Worm (Caenorhabditis elegans) whole organism, L2 larva: Measurements from ENCODE around the gene ugt-59.

Experiments
- C34F6.9 ChIP-seq: fragments of 150-350 bp; optimal IDR thresholded peaks from 2 replicates; lab custom pipeline; 2014; ENCODE audit warnings: missing biosample characterization, missing genetic modification characterization
- F13H6.1 ChIP-seq: sonication (generic microtip); optimal IDR thresholded peaks from 2 replicates; lab custom pipeline; 2016; ENCODE audit warnings: missing genetic modification characterization, missing compliant biosample characterization
- R02D3.7 ChIP-seq: fragments of 150-350 bp; optimal IDR thresholded peaks from 2 replicates; lab custom pipeline; 2014; ENCODE audit warnings: missing biosample characterization, missing genetic modification characterization
- Y55F3AM.14 ChIP-seq: fragments of 200-800 bp; sonication (Bioruptor generic); optimal IDR thresholded peaks from 2 replicates; lab custom pipeline; 2018; ENCODE audit warnings: mild to moderate bottlenecking, missing genetic modification characterization, missing compliant biosample characterization
- ZK546.5 ChIP-seq: sonication (generic microtip); optimal IDR thresholded peaks from 2 replicates; lab custom pipeline; 2017; ENCODE audit warnings: missing biosample characterization, missing genetic modification characterization
- alr-1 ChIP-seq: fragments of 150-350 bp; optimal IDR thresholded peaks from 2 replicates; lab custom pipeline; 2014; ENCODE audit warnings: missing biosample characterization, missing genetic modification characterization
- aly-2 ChIP-seq: fragments of 150-350 bp; optimal IDR thresholded peaks from 2 replicates; lab custom pipeline; 2014; ENCODE audit warnings: missing biosample characterization, missing genetic modification characterization
- ama-1 ChIP-seq: fragments of 150-350 bp; optimal IDR thresholded peaks from 2 replicates; lab custom pipeline; 2018; ENCODE audit warnings: inconsistent platforms
- blmp-1 ChIP-seq: sonication (generic microtip); optimal IDR thresholded peaks from 2 replicates; lab custom pipeline; 2017; ENCODE audit warnings: missing genetic modification characterization, mild to moderate bottlenecking, missing compliant biosample characterization, antibody characterized with exemption, moderate library complexity; ENCODE audit not compliant: insufficient read depth
- ceh-16 ChIP-seq: fragments of 150-350 bp; optimal IDR thresholded peaks from 2 replicates; lab custom pipeline; 2014; ENCODE audit warnings: missing biosample characterization, missing genetic modification characterization
- ceh-82 ChIP-seq: fragments of 150-350 bp; optimal IDR thresholded peaks from 2 replicates; lab custom pipeline; 2014; ENCODE audit warnings: missing biosample characterization, missing genetic modification characterization
- crh-2 ChIP-seq: sonication (generic microtip); optimal IDR thresholded peaks from 2 replicates; lab custom pipeline; 2017; ENCODE audit warnings: missing biosample characterization, missing genetic modification characterization
- dmd-4 ChIP-seq: sonication (generic microtip); optimal IDR thresholded peaks from 2 replicates; lab custom pipeline; 2017; ENCODE audit warnings: missing biosample characterization, missing genetic modification characterization
- egl-27 ChIP-seq: sonication (generic microtip); optimal IDR thresholded peaks from 3 replicates; lab custom pipeline; 2017; ENCODE audit warnings: missing biosample characterization, missing genetic modification reagents, missing genetic modification characterization
- elt-1 ChIP-seq: fragments of 150-350 bp; optimal IDR thresholded peaks from 2 replicates; lab custom pipeline; 2014; ENCODE audit warnings: missing biosample characterization, missing genetic modification characterization
- elt-3 ChIP-seq: sonication (generic microtip); optimal IDR thresholded peaks from 2 replicates; lab custom pipeline; 2017; ENCODE audit warnings: missing biosample characterization, missing genetic modification characterization
- fos-1 ChIP-seq: fragments of 150-350 bp; optimal IDR thresholded peaks from 2 replicates; lab custom pipeline; 2014; ENCODE audit warnings: missing biosample characterization, missing genetic modification characterization
- gmeb-1 ChIP-seq: fragments of 150-350 bp; optimal IDR thresholded peaks from 2 replicates; lab custom pipeline; 2014; ENCODE audit warnings: missing biosample characterization, missing genetic modification characterization
- lin-11 ChIP-seq: fragments of 150-350 bp; sonication (generic microtip); optimal IDR thresholded peaks from 2 replicates; lab custom pipeline; 2014; ENCODE audit warnings: missing biosample characterization, missing genetic modification characterization, inconsistent platforms, mixed read lengths
- lin-13 ChIP-seq: fragments of 150-350 bp; optimal IDR thresholded peaks from 2 replicates; lab custom pipeline; 2014; ENCODE audit warnings: missing biosample characterization, missing genetic modification reagents, missing genetic modification characterization
- lin-39 ChIP-seq: fragments of 150-350 bp; optimal IDR thresholded peaks from 2 replicates; lab custom pipeline; 2014; ENCODE audit warnings: missing biosample characterization, missing genetic modification reagents, missing genetic modification characterization
- lsy-2 ChIP-seq, 2 experiments: fragments of 150-350 bp in 1 of 2; sonication (generic microtip) in 1 of 2; optimal IDR thresholded peaks; 2 replicates each; lab custom pipeline; 2014 to 2017; ENCODE audit warnings: missing biosample characterization in 2 of 2, missing genetic modification characterization in 2 of 2
- mab-5 ChIP-seq: fragments of 150-350 bp; optimal IDR thresholded peaks from 2 replicates; lab custom pipeline; 2014; ENCODE audit warnings: missing biosample characterization, missing genetic modification characterization
- mbf-1 ChIP-seq: sonication (generic microtip); optimal IDR thresholded peaks from 2 replicates; lab custom pipeline; 2017; ENCODE audit warnings: missing biosample characterization, missing genetic modification characterization
- mdl-1 ChIP-seq, 2 experiments: fragments of 150-350 bp in 1 of 2; sonication (generic microtip) in 1 of 2; optimal IDR thresholded peaks; 2 replicates each; lab custom pipeline; 2017; ENCODE audit warnings: missing biosample characterization in 2 of 2, missing genetic modification characterization in 2 of 2
- nhr-10 ChIP-seq: sonication (generic microtip); optimal IDR thresholded peaks from 2 replicates; lab custom pipeline; 2017; ENCODE audit warnings: missing biosample characterization, missing genetic modification characterization
- nhr-11 ChIP-seq: fragments of 150-350 bp; optimal IDR thresholded peaks from 2 replicates; lab custom pipeline; 2014; ENCODE audit warnings: missing biosample characterization, missing genetic modification characterization
- nhr-12 ChIP-seq: fragments of 150-350 bp; optimal IDR thresholded peaks from 2 replicates; lab custom pipeline; 2014; ENCODE audit warnings: missing biosample characterization, missing genetic modification characterization
- nhr-129 ChIP-seq: fragments of 150-350 bp; optimal IDR thresholded peaks from 2 replicates; lab custom pipeline; 2014; ENCODE audit warnings: missing biosample characterization, missing genetic modification characterization
- nhr-21 ChIP-seq: fragments of 150-350 bp; optimal IDR thresholded peaks from 2 replicates; lab custom pipeline; 2014; ENCODE audit warnings: missing biosample characterization, missing genetic modification characterization
- nhr-23 ChIP-seq: fragments of 150-350 bp; optimal IDR thresholded peaks from 2 replicates; lab custom pipeline; 2014; ENCODE audit warnings: missing biosample characterization, missing genetic modification reagents, missing genetic modification characterization
- nhr-237 ChIP-seq: fragments of 150-350 bp; optimal IDR thresholded peaks from 2 replicates; lab custom pipeline; 2014; ENCODE audit warnings: missing biosample characterization, missing genetic modification characterization
- nhr-25 ChIP-seq: fragments of 150-350 bp; sonication (generic microtip); optimal IDR thresholded peaks from 3 replicates; lab custom pipeline; 2014; ENCODE audit warnings: missing biosample characterization, missing genetic modification characterization
- nhr-6 ChIP-seq: fragments of 150-350 bp; optimal IDR thresholded peaks from 2 replicates; lab custom pipeline; 2014; ENCODE audit warnings: missing biosample characterization, missing genetic modification characterization
- nhr-77 ChIP-seq: fragments of 150-350 bp; optimal IDR thresholded peaks from 2 replicates; lab custom pipeline; 2014; ENCODE audit warnings: missing biosample characterization, missing genetic modification characterization
- peb-1 ChIP-seq: fragments of 150-350 bp; optimal IDR thresholded peaks from 2 replicates; lab custom pipeline; 2014; ENCODE audit warnings: missing biosample characterization, missing genetic modification characterization
- sem-4 ChIP-seq: fragments of 150-350 bp; optimal IDR thresholded peaks from 2 replicates; lab custom pipeline; 2014; ENCODE audit warnings: missing biosample characterization, missing genetic modification reagents, missing genetic modification characterization
- skn-1 ChIP-seq: sonication (generic microtip); optimal IDR thresholded peaks from 2 replicates; lab custom pipeline; 2017; ENCODE audit warnings: missing biosample characterization, missing genetic modification characterization
- sma-3 ChIP-seq: sonication (generic microtip); optimal IDR thresholded peaks from 2 replicates; lab custom pipeline; 2016; ENCODE audit warnings: missing genetic modification reagents, missing genetic modification characterization, missing compliant biosample characterization
- sma-9 ChIP-seq, 2 experiments: fragments of 150-350 bp in 1 of 2; sonication (generic microtip) in 1 of 2; optimal IDR thresholded peaks; 2 replicates each; lab custom pipeline; 2014 to 2016; ENCODE audit warnings: missing genetic modification characterization in 2 of 2, mild to moderate bottlenecking in 1 of 2, missing biosample characterization in 1 of 2, missing compliant biosample characterization in 1 of 2, missing genetic modification reagents in 1 of 2, moderate library complexity in 1 of 2
- snpc-4 ChIP-seq: fragments of 150-350 bp; optimal IDR thresholded peaks from 2 replicates; lab custom pipeline; 2014; ENCODE audit warnings: missing biosample characterization, missing genetic modification characterization
- unc-39 ChIP-seq: fragments of 150-350 bp; optimal IDR thresholded peaks from 2 replicates; lab custom pipeline; 2014; ENCODE audit warnings: missing biosample characterization, missing genetic modification characterization
- unc-55 ChIP-seq: fragments of 150-350 bp; sonication (generic microtip); optimal IDR thresholded peaks from 3 replicates; lab custom pipeline; 2014; ENCODE audit warnings: missing biosample characterization, missing genetic modification reagents, missing genetic modification characterization
- unc-62 ChIP-seq: fragments of 150-350 bp; optimal IDR thresholded peaks from 2 replicates; lab custom pipeline; 2014; ENCODE audit warnings: missing biosample characterization, missing genetic modification reagents, missing genetic modification characterization
- zag-1 ChIP-seq: fragments of 150-350 bp; optimal IDR thresholded peaks from 2 replicates; lab custom pipeline; 2014; ENCODE audit warnings: missing biosample characterization, missing genetic modification characterization
- ztf-1 ChIP-seq: fragments of 200-800 bp; sonication (Bioruptor generic); conservative IDR thresholded peaks from 2 replicates; pipeline ENCODE4 v1.3.6; 2022; ENCODE audit warnings: missing genetic modification characterization, missing compliant biosample characterization
- ztf-11 ChIP-seq: sonication (generic microtip); optimal IDR thresholded peaks from 2 replicates; lab custom pipeline; 2017; ENCODE audit warnings: missing biosample characterization, missing genetic modification characterization
- ztf-4 ChIP-seq: fragments of 150-350 bp; optimal IDR thresholded peaks from 2 replicates; lab custom pipeline; 2014; ENCODE audit warnings: missing biosample characterization, missing genetic modification characterization

Gene ugt-59

ce11 chrIV:10344621-10345020, 15.8 kb upstream of the ugt-59 start:
- TF ChIP-seq R02D3.7 (no peak), nhr-10 (tag; lab: Kevin White, UChicago) (no peak), nhr-11 (tag; lab: Kevin White, UChicago) (no peak), C34F6.9 (tag; lab: Kevin White, UChicago) (peak; percentile 69), ztf-4 (peak; percentile 20), egl-27 (tag; lab: Kevin White, UChicago) (no peak), nhr-25 (tag; lab: Kevin White, UChicago) (no peak), lsy-2 (tag; optimal IDR thresholded peaks at IDR 0.05; lab: Kevin White, UChicago) (peak in 1 of 2 experiments; percentile 38), crh-2 (tag; lab: Kevin White, UChicago) (peak; percentile 74), gmeb-1 (tag; lab: Kevin White, UChicago) (no peak), F13H6.1 (tag; lab: Kevin White, UChicago) (peak; percentile 70), zag-1 (tag; lab: Kevin White, UChicago) (peak; percentile 9), nhr-129 (tag; lab: Kevin White, UChicago) (peak; percentile 68), nhr-23 (no peak), lin-13 (GFP tag; lab: Kevin White, UChicago) (peak; percentile 38), sma-9 (GFP tag; optimal IDR thresholded peaks at IDR 0.05; lab: Kevin White, UChicago) (peak; percentile 60), sma-9 (tag; optimal IDR thresholded peaks at IDR 0.05; lab: Kevin White, UChicago) (no peak)

- TF ChIP-seq crh-2 (tag; lab: Kevin White, UChicago) (peak; percentile 11), nhr-10 (tag; lab: Kevin White, UChicago) (no peak), nhr-21 (no peak)
Measured at ce11 chrIV:10345486-10345885, 14.9 kb upstream of the ugt-59 start.

DNA sequence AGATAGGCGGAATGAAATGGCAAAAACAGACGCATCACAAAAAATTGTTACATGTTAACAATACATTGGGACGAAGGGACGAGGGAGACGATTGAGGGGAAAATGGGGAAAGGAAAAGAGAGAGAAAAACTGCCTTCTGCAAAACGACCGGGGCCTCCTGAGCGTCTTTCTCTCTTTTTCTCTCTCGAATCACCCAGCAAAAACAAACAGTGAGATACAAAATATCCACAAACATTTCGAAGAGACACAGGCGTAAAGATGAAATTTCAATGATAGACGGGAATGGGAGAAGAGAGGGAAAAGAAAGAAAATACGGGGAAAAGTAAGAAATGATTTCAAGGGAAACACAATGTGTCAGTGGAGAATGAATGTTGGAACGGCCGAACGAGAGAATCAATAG, 14.4 kb upstream of the ugt-59 start:
- TF ChIP-seq blmp-1 (peak; percentile 45), unc-62 (no peak), ceh-82 (tag; lab: Kevin White, UChicago) (no peak), C34F6.9 (tag; lab: Kevin White, UChicago) (peak; percentile 85), aly-2 (tag; lab: Kevin White, UChicago) (no peak), ztf-4 (no peak), fos-1 (peak; percentile 68), ZK546.5 (no peak), elt-1 (no peak), gmeb-1 (tag; lab: Kevin White, UChicago) (no peak), sma-3 (GFP tag; lab: Kevin White, UChicago) (peak; percentile 2), nhr-77 (no peak), snpc-4 (tag; lab: Kevin White, UChicago) (no peak), lin-39 (tag; lab: Kevin White, UChicago) (no peak), nhr-12 (tag; lab: Kevin White, UChicago) (no peak), sem-4 (peak; percentile 40), ama-1 (peak; percentile 9), mab-5 (tag; lab: Kevin White, UChicago) (no peak), unc-39 (tag; lab: Kevin White, UChicago) (no peak), ztf-1 (GFP tag; lab: Robert Waterston, UW) (no peak), mbf-1 (tag; lab: Kevin White, UChicago) (no peak), sma-9 (GFP tag; optimal IDR thresholded peaks at IDR 0.05; lab: Kevin White, UChicago) (peak; percentile 61), sma-9 (tag; optimal IDR thresholded peaks at IDR 0.05; lab: Kevin White, UChicago) (no peak), nhr-11 (tag; lab: Kevin White, UChicago) (no peak), nhr-10 (tag; lab: Kevin White, UChicago) (no peak), alr-1 (tag; lab: Kevin White, UChicago) (no peak), ztf-11 (no peak), unc-55 (GFP tag; lab: Kevin White, UChicago) (peak; percentile 71), crh-2 (tag; lab: Kevin White, UChicago) (peak; percentile 89), nhr-23 (no peak), nhr-21 (peak; percentile 43), lin-11 (tag; lab: Kevin White, UChicago) (no peak), egl-27 (tag; lab: Kevin White, UChicago) (peak; percentile 22), Y55F3AM.14 (no peak), zag-1 (tag; lab: Kevin White, UChicago) (peak; percentile 12), elt-3 (tag; lab: Kevin White, UChicago) (no peak), R02D3.7 (no peak), lsy-2 (tag; optimal IDR thresholded peaks at IDR 0.05; lab: Kevin White, UChicago) (peak; percentile 12 to 64), ceh-16 (tag; lab: Kevin White, UChicago) (no peak), nhr-237 (tag; lab: Kevin White, UChicago) (no peak), nhr-25 (tag; lab: Kevin White, UChicago) (peak; percentile 52), mdl-1 (tag; optimal IDR thresholded peaks at IDR 0.05; lab: Kevin White, UChicago) (no peak), skn-1 (no peak), peb-1 (tag; lab: Kevin White, UChicago) (no peak), nhr-6 (tag; lab: Kevin White, UChicago) (peak; percentile 31), dmd-4 (no peak), nhr-129 (tag; lab: Kevin White, UChicago) (peak; percentile 82)
